Fruit fly (Drosophila melanogaster) whole organism, embryonic: ENCODE results near the gene CG3726.

ENCODE experiments used
- ATbp ChIP-seq: fragments of 200-800 bp; sonication (Bioruptor generic); optimal IDR thresholded peaks from 2 replicates; lab custom pipeline; 2017; ENCODE audit warnings: missing biosample characterization, mild to moderate bottlenecking, missing genetic modification characterization, missing genetic modification reagents
- CG1024 ChIP-seq: fragments of 200-800 bp; sonication (Bioruptor generic); IDR thresholded peaks from 2 replicates; pipeline ENCODE4 v1.3.6; 2022; ENCODE audit warnings: missing biosample characterization, missing genetic modification characterization
- CG11560 ChIP-seq: fragments of 200-800 bp; sonication (Bioruptor generic); IDR thresholded peaks from 3 replicates; pipeline ENCODE4 v1.3.6; 2022; ENCODE audit warnings: missing biosample characterization, missing genetic modification characterization
- CG13287 ChIP-seq: fragments of 200-800 bp; sonication (Bioruptor generic); IDR thresholded peaks from 2 replicates; pipeline ENCODE4 v1.3.6; 2022; ENCODE audit warnings: missing biosample characterization, missing genetic modification characterization; ENCODE audit not compliant: partially characterized antibody
- CG16813 ChIP-seq: fragments of 200-800 bp; sonication (Bioruptor generic); IDR thresholded peaks from 3 replicates; pipeline ENCODE4 v1.3.6; 2022; ENCODE audit warnings: missing biosample characterization, missing genetic modification characterization; ENCODE audit not compliant: partially characterized antibody
- CG16815 ChIP-seq: fragments of 200-800 bp; sonication (Bioruptor generic); optimal IDR thresholded peaks from 3 replicates; lab custom pipeline; 2017; ENCODE audit warnings: missing biosample characterization, mild to moderate bottlenecking, missing genetic modification characterization
- CG17361 ChIP-seq: fragments of 200-800 bp; sonication (Bioruptor generic); IDR thresholded peaks from 3 replicates; pipeline ENCODE4 v1.3.6; 2022; ENCODE audit warnings: missing biosample characterization, missing genetic modification characterization
- CG18262 ChIP-seq: fragments of 200-800 bp; optimal IDR thresholded peaks from 3 replicates; lab custom pipeline; 2019; ENCODE audit warnings: missing biosample characterization, mild to moderate bottlenecking, missing genetic modification characterization, moderate library complexity
- CG18476 ChIP-seq: fragments of 200-800 bp; sonication (Bioruptor generic); optimal IDR thresholded peaks from 2 replicates; lab custom pipeline; 2016; ENCODE audit warnings: missing biosample characterization, mild to moderate bottlenecking, missing genetic modification characterization
- CG18619 ChIP-seq: fragments of 200-800 bp; sonication (Bioruptor generic); optimal IDR thresholded peaks from 3 replicates; lab custom pipeline; 2017; ENCODE audit warnings: missing biosample characterization, mild to moderate bottlenecking, missing genetic modification characterization
- CG18764 ChIP-seq: fragments of 200-800 bp; sonication (Bioruptor generic); optimal IDR thresholded peaks from 3 replicates; lab custom pipeline; 2016; ENCODE audit warnings: missing biosample characterization, missing genetic modification characterization
- CG31441 ChIP-seq: fragments of 200-800 bp; sonication (Bioruptor generic); IDR thresholded peaks from 2 replicates; pipeline ENCODE4 v1.3.6; 2022; ENCODE audit warnings: missing biosample characterization, missing genetic modification characterization
- CG3847 ChIP-seq: fragments of 200-800 bp; sonication (Bioruptor generic); IDR thresholded peaks from 2 replicates; pipeline ENCODE4 v1.3.6; 2022; ENCODE audit warnings: missing biosample characterization, missing genetic modification characterization
- CG3995 ChIP-seq: fragments of 200-800 bp; sonication (Bioruptor generic); optimal IDR thresholded peaks from 3 replicates; lab custom pipeline; 2016; ENCODE audit warnings: missing biosample characterization, missing genetic modification characterization
- CG7839 ChIP-seq: fragments of 200-800 bp; sonication (Bioruptor generic); optimal IDR thresholded peaks from 3 replicates; lab custom pipeline; 2018; ENCODE audit warnings: missing biosample characterization, mild to moderate bottlenecking, missing genetic modification characterization, moderate library complexity
- CG9876 ChIP-seq: fragments of 200-800 bp; sonication (Bioruptor generic); optimal IDR thresholded peaks from 2 replicates; lab custom pipeline; 2016; ENCODE audit warnings: missing biosample characterization, missing genetic modification characterization
- Drgx ChIP-seq: fragments of 200-800 bp; sonication (Bioruptor generic); IDR thresholded peaks from 2 replicates; pipeline ENCODE4 v1.3.6; 2022; ENCODE audit warnings: missing biosample characterization, missing genetic modification characterization
- E2f1 ChIP-seq: fragments of 200-800 bp; sonication (Bioruptor generic); IDR thresholded peaks from 2 replicates; pipeline ENCODE4 v1.3.6; 2022; ENCODE audit warnings: missing biosample characterization, missing genetic modification characterization
- ERR ChIP-seq: fragments of 200-800 bp; sonication (Bioruptor generic); optimal IDR thresholded peaks from 2 replicates; lab custom pipeline; 2016; ENCODE audit warnings: missing biosample characterization, missing genetic modification characterization
- Fer2 ChIP-seq: fragments of 200-800 bp; sonication (Bioruptor generic); optimal IDR thresholded peaks from 2 replicates; lab custom pipeline; 2018; ENCODE audit warnings: missing biosample characterization, mild to moderate bottlenecking, missing genetic modification characterization, moderate library complexity
- H2.0 ChIP-seq: fragments of 200-800 bp; sonication (Bioruptor generic); IDR thresholded peaks from 2 replicates; pipeline ENCODE4 v1.3.6; 2022; ENCODE audit warnings: missing biosample characterization, missing genetic modification characterization
- Hr3 ChIP-seq: fragments of 200-800 bp; sonication (Bioruptor generic); optimal IDR thresholded peaks from 3 replicates; lab custom pipeline; 2016; ENCODE audit warnings: missing biosample characterization, missing genetic modification characterization
- Lpt ChIP-seq: fragments of >200 bp; optimal IDR thresholded peaks from 2 replicates; lab custom pipeline; 2018; ENCODE audit warnings: missing biosample characterization, missing genetic modification characterization
- Med ChIP-seq: fragments of 200-800 bp; sonication (Bioruptor generic); peaks from one replicate; lab custom pipeline; 2016; ENCODE audit warnings: missing biosample characterization, missing genetic modification characterization, mild to moderate bottlenecking, inconsistent platforms, moderate library complexity
- Meics ChIP-seq: fragments of 200-800 bp; sonication (Bioruptor generic); optimal IDR thresholded peaks from 2 replicates; lab custom pipeline; 2017; ENCODE audit warnings: missing biosample characterization, mild to moderate bottlenecking, missing genetic modification characterization
- Rfx ChIP-seq: fragments of 200-800 bp; sonication (Bioruptor generic); IDR thresholded peaks from 2 replicates; pipeline ENCODE4 v1.3.6; 2022; ENCODE audit warnings: missing biosample characterization, missing genetic modification characterization
- Scr ChIP-seq: fragments of 200-800 bp; sonication (Bioruptor generic); IDR thresholded peaks from 2 replicates; pipeline ENCODE4 v1.3.6; 2022; ENCODE audit warnings: missing biosample characterization, missing genetic modification characterization; ENCODE audit not compliant: partially characterized antibody
- Sin3A ChIP-seq: fragments of >200 bp; optimal IDR thresholded peaks from 2 replicates; lab custom pipeline; 2018
- TFAM ChIP-seq: fragments of 200-800 bp; sonication (Bioruptor generic); optimal IDR thresholded peaks from 2 replicates; lab custom pipeline; 2017; ENCODE audit warnings: missing biosample characterization, missing genetic modification characterization, inconsistent platforms
- ap ChIP-seq: fragments of 200-800 bp; sonication (Bioruptor generic); IDR thresholded peaks from 2 replicates; pipeline ENCODE4 v1.3.6; 2022; ENCODE audit warnings: missing biosample characterization, missing genetic modification characterization
- ato ChIP-seq: fragments of 200-800 bp; sonication (Bioruptor generic); IDR thresholded peaks from 2 replicates; pipeline ENCODE4 v1.3.6; 2022; ENCODE audit warnings: missing biosample characterization, missing genetic modification characterization; ENCODE audit not compliant: partially characterized antibody
- cad ChIP-seq: fragments of >200 bp; optimal IDR thresholded peaks from 2 replicates; lab custom pipeline; 2017; ENCODE audit warnings: missing biosample characterization, missing genetic modification characterization
- cato ChIP-seq: fragments of 200-800 bp; sonication (Bioruptor generic); optimal IDR thresholded peaks from 2 replicates; lab custom pipeline; 2016; ENCODE audit warnings: missing biosample characterization, missing genetic modification characterization, borderline replicate concordance
- chm ChIP-seq: fragments of 200-800 bp; sonication (Bioruptor generic); IDR thresholded peaks from 2 replicates; pipeline ENCODE4 v1.3.6; 2022; ENCODE audit warnings: missing biosample characterization, missing genetic modification characterization
- croc ChIP-seq: fragments of 200-800 bp; sonication (Bioruptor generic); conservative IDR thresholded peaks from 3 replicates; pipeline ENCODE4 v1.3.6; 2022; ENCODE audit warnings: missing biosample characterization, missing genetic modification characterization
- exex ChIP-seq: fragments of 200-800 bp; sonication (Bioruptor generic); optimal IDR thresholded peaks from 4 replicates; lab custom pipeline; 2018; ENCODE audit warnings: missing biosample characterization, mild to moderate bottlenecking, missing genetic modification characterization, moderate library complexity
- ftz-f1 ChIP-seq: fragments of 200-800 bp; sonication (Bioruptor generic); optimal IDR thresholded peaks from 2 replicates; lab custom pipeline; 2016; ENCODE audit warnings: missing biosample characterization, missing genetic modification characterization
- hkb ChIP-seq, 2 experiments: fragments of 200-800 bp in 1 of 2; fragments of >200 bp in 1 of 2; sonication (Bioruptor generic) in 1 of 2; IDR thresholded peaks in 1 of 2; optimal IDR thresholded peaks in 1 of 2; 2 replicates each; pipeline versions ENCODE4 v1.3.6 to Lab custom; 2017 to 2022; ENCODE audit warnings: missing biosample characterization in 1 of 2, missing genetic modification characterization in 1 of 2
- inv ChIP-seq: fragments of 200-800 bp; sonication (Bioruptor generic); IDR thresholded peaks from 2 replicates; pipeline ENCODE4 v1.3.6; 2022; ENCODE audit warnings: missing biosample characterization, missing genetic modification characterization; ENCODE audit not compliant: partially characterized antibody
- luna ChIP-seq: fragments of 200-800 bp; sonication (Bioruptor generic); optimal IDR thresholded peaks from 2 replicates; lab custom pipeline; 2016; ENCODE audit warnings: missing biosample characterization, missing genetic modification characterization
- nau ChIP-seq: fragments of 200-800 bp; sonication (Bioruptor generic); optimal IDR thresholded peaks from 3 replicates; lab custom pipeline; 2017; ENCODE audit warnings: missing biosample characterization, mild to moderate bottlenecking, missing genetic modification characterization, missing genetic modification reagents
- nmo ChIP-seq: fragments of 200-800 bp; sonication (Bioruptor generic); optimal IDR thresholded peaks from 2 replicates; lab custom pipeline; 2018; ENCODE audit warnings: missing biosample characterization, mild to moderate bottlenecking, missing genetic modification characterization, moderate library complexity
- salm ChIP-seq: fragments of 200-800 bp; sonication (Bioruptor generic); optimal IDR thresholded peaks from 2 replicates; lab custom pipeline; 2018; ENCODE audit warnings: missing biosample characterization, mild to moderate bottlenecking, missing genetic modification characterization
- sens ChIP-seq: fragments of 200-800 bp; sonication (Bioruptor generic); peaks from one replicate; lab custom pipeline; 2016; ENCODE audit warnings: missing biosample characterization, missing genetic modification characterization
- sisA ChIP-seq: fragments of 200-800 bp; sonication (Bioruptor generic); IDR thresholded peaks from 2 replicates; pipeline ENCODE4 v1.3.6; 2022; ENCODE audit warnings: missing biosample characterization, missing genetic modification characterization
- sna ChIP-seq: fragments of 200-800 bp; sonication (Bioruptor generic); IDR thresholded peaks from 2 replicates; pipeline ENCODE4 v1.3.6; 2022; ENCODE audit warnings: missing biosample characterization, missing genetic modification characterization; ENCODE audit not compliant: partially characterized antibody
- tap ChIP-seq: fragments of 200-800 bp; optimal IDR thresholded peaks from 3 replicates; lab custom pipeline; 2019; ENCODE audit warnings: missing biosample characterization, mild to moderate bottlenecking, missing genetic modification characterization, moderate library complexity
- ttk ChIP-seq: fragments of 200-800 bp; sonication (Bioruptor generic); IDR thresholded peaks from 2 replicates; pipeline ENCODE4 v2.1.2; 2022; ENCODE audit warnings: missing biosample characterization, missing genetic modification characterization
- unc-4 ChIP-seq: fragments of 200-800 bp; sonication (Bioruptor generic); IDR thresholded peaks from 2 replicates; pipeline ENCODE4 v1.3.6; 2022; ENCODE audit warnings: missing biosample characterization, missing genetic modification characterization; ENCODE audit not compliant: partially characterized antibody

The CG3726 gene

DNA sequence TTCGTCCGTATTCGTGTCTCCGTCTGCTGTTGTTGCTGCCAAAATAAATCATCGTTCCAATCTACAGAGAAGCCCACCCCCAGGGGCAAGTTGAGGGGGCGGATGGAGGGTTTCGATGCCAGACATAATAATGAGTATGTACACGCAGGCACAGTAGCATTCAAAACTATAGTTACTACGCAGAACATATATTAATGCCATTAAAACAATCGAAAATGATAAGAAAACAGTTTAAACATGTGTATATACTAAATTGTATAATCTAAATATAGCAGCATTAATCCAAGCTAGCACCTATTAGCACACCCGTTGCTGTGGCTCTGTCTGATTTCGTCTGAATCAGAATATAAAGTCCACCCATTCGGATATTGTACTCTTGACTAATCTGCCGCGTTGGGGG is 64.0 kb downstream of the CG3726 start (continued):
- TF ChIP-seq luna (no peak), CG11560 (tag; lab: Robert Waterston, UW) (peak; percentile 55; the same call in 2 of the 3 replicates), Sin3A (lab: Kevin White, UChicago) (no peak), Lpt (GFP tag; lab: Kevin White, UChicago) (no peak), croc (GFP tag; lab: Robert Waterston, UW) (0 out of 3 replicates have a peak, but pooled peaks have one; percentile 41), CG9876 (GFP tag; lab: Kevin White, UChicago) (no peak), CG18764 (GFP tag; lab: Kevin White, UChicago) (peak; percentile 43), ERR (GFP tag; lab: Kevin White, UChicago) (peak; percentile 38), Scr (GFP tag; lab: Robert Waterston, UW) (no peak), sisA (GFP tag; lab: Robert Waterston, UW) (peak; percentile 73), Hr3 (GFP tag; lab: Kevin White, UChicago) (peak; percentile 52), CG13287 (no peak), exex (tag; lab: Kevin White, UChicago) (peak; percentile 30), H2.0 (peak; percentile 64), cato (GFP tag; lab: Kevin White, UChicago) (no peak), unc-4 (no peak), CG16815 (GFP tag; lab: Kevin White, UChicago) (peak; percentile 12), nmo (GFP tag; lab: Kevin White, UChicago) (peak; percentile 70), CG3847 (GFP tag; lab: Robert Waterston, UW) (peak; percentile 79), salm (tag; lab: Kevin White, UChicago) (peak; percentile 59), CG1024 (GFP tag; lab: Robert Waterston, UW) (peak; percentile 30; the same call in 1 of the 2 replicates), Meics (GFP tag; lab: Kevin White, UChicago) (peak; percentile 85), CG18619 (peak; percentile 64), CG3995 (no peak), nau (GFP tag; lab: Kevin White, UChicago) (peak; percentile 33), ato (no peak), tap (tag; lab: Kevin White, UChicago) (peak; percentile 75)

DNA sequence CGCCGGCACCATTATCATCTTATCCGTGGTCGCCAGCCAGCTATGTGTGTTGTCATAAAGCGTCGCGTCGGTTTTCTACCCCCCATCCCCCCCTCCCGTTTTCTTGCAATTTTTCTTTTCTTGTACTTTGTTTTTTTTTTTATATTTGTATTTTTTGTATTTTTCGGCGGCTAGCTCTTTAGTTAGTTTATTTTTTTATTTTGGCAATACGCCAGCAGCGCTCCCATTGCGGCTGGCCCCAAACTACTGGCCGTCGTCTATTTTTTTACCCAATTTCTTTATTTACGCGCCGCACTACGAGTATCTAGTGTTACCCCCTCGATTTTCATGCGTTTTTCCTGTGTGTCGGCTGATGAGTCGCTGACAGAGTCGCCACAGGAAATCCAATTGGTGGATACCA is 64.5 kb downstream of the CG3726 start:
- TF ChIP-seq chm (GFP tag; lab: Robert Waterston, UW) = no peak
- peak; percentile 24 for TF ChIP-seq Drgx (GFP tag; lab: Robert Waterston, UW)
- no peak for TF ChIP-seq Fer2 (tag; lab: Kevin White, UChicago)

DNA sequence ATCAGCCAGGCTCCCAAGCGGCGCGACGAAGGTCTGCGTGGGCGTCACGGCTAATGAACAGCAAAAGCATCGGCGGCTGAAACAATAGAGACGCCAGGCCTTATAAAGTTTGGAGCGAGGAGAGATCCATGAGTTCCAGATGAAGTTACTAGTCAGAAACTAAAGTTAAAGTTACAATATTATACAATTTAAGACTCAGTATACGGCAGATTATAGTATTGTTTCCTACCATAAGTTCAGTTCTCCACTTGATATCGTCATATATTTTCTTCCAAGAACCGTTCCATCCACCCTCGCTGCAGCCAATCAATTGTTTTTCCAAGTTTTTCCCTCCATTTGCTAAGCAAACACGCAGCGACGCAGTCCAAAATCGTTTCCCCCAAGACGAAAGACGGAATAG is 66.5 kb downstream of the CG3726 start:
- TF ChIP-seq Med (peak; percentile 25), ATbp (peak; percentile 21), sna (GFP tag; lab: Robert Waterston, UW) (no peak), hkb (optimal IDR thresholded peaks at IDR 0.05; lab: Kevin White, UChicago) (peak; percentile 95), hkb (GFP tag; IDR thresholded peaks at IDR 0.05; lab: Robert Waterston, UW) (no peak), Fer2 (tag; lab: Kevin White, UChicago) (no peak), CG18476 (GFP tag; lab: Kevin White, UChicago) (peak; percentile 63), inv (GFP tag; lab: Robert Waterston, UW) (no peak), TFAM (no peak), Rfx (GFP tag; lab: Robert Waterston, UW) (0 out of 2 replicates have a peak, but pooled peaks have one; percentile 23), E2f1 (GFP tag; lab: Robert Waterston, UW) (0 out of 2 replicates have a peak, but pooled peaks have one; percentile 32), CG16813 (GFP tag; lab: Robert Waterston, UW) (no peak), sens (GFP tag; lab: Kevin White, UChicago) (peak; percentile 73), CG7839 (tag; lab: Kevin White, UChicago) (peak; percentile 19), CG18262 (tag; lab: Kevin White, UChicago) (peak; percentile 16), CG31441 (GFP tag; lab: Robert Waterston, UW) (peak; percentile 21; the same call in 1 of the 2 replicates), CG17361 (GFP tag; lab: Robert Waterston, UW) (0 out of 3 replicates have a peak, but pooled peaks have one; percentile 19), nmo (GFP tag; lab: Kevin White, UChicago) (peak; percentile 4), ftz-f1 (no peak), CG18764 (GFP tag; lab: Kevin White, UChicago) (no peak), ap (GFP tag; lab: Robert Waterston, UW) (no peak), ttk (GFP tag; lab: Robert Waterston, UW) (0 out of 2 replicates have a peak, but pooled peaks have one; percentile 18), cad (GFP tag; lab: Kevin White, UChicago) (no peak)
